Worm (Caenorhabditis elegans) whole organism, L4 larva: ENCODE measurements around the gene T06C12.11.

Source experiments
- F10B5.3 ChIP-seq: sonication (generic microtip); optimal IDR thresholded peaks from 2 replicates; lab custom pipeline; 2016; ENCODE audit warnings: mild to moderate bottlenecking, missing genetic modification characterization, missing compliant biosample characterization
- F26F4.8 ChIP-seq: fragments of 200-800 bp; sonication (Bioruptor generic); conservative IDR thresholded peaks from 2 replicates; pipeline ENCODE4 v1.3.6; 2022; ENCODE audit warnings: missing genetic modification characterization, missing compliant biosample characterization
- F37D6.2 ChIP-seq: sonication (generic microtip); optimal IDR thresholded peaks from 2 replicates; lab custom pipeline; 2016; ENCODE audit warnings: mild to moderate bottlenecking, missing genetic modification characterization, missing compliant biosample characterization
- F44E2.7 ChIP-seq: fragments of 200-800 bp; sonication (Bioruptor generic); IDR thresholded peaks from 2 replicates; pipeline ENCODE4 v2.1.2; 2022; ENCODE audit warnings: missing genetic modification characterization, missing compliant biosample characterization
- F49E8.2 ChIP-seq: sonication (generic microtip); optimal IDR thresholded peaks from 2 replicates; lab custom pipeline; 2016; ENCODE audit warnings: missing compliant biosample characterization, mild to moderate bottlenecking, missing genetic modification characterization, borderline replicate concordance
- T20F7.1 ChIP-seq: fragments of 200-800 bp; sonication (Bioruptor generic); optimal IDR thresholded peaks from 2 replicates; lab custom pipeline; 2018; ENCODE audit warnings: mild to moderate bottlenecking, missing genetic modification characterization, missing compliant biosample characterization
- Y105C5A.15 ChIP-seq: fragments of 200-800 bp; sonication (Bioruptor generic); IDR thresholded peaks from 2 replicates; pipeline ENCODE4 v1.3.6; 2022; ENCODE audit warnings: missing genetic modification characterization, missing compliant biosample characterization
- Y48G9A.11 ChIP-seq: fragments of 200-800 bp; sonication (Bioruptor generic); IDR thresholded peaks from 2 replicates; pipeline ENCODE4 v1.3.6; 2022; ENCODE audit warnings: missing genetic modification reagents, missing genetic modification characterization, missing compliant biosample characterization
- Y75B8A.6 ChIP-seq: fragments of 200-800 bp; sonication (Bioruptor generic); IDR thresholded peaks from 2 replicates; pipeline ENCODE4 v1.3.6; 2022; ENCODE audit warnings: missing genetic modification reagents, missing genetic modification characterization, missing compliant biosample characterization
- aha-1 ChIP-seq: fragments of 150-350 bp; peaks from one replicate; lab custom pipeline; 2014; ENCODE audit warnings: missing biosample characterization, missing genetic modification characterization
- ama-1 ChIP-seq: fragments of 150-350 bp; optimal IDR thresholded peaks from 2 replicates; lab custom pipeline; 2014; ENCODE audit warnings: inconsistent platforms, mixed read lengths
- attf-4 ChIP-seq: sonication (generic microtip); optimal IDR thresholded peaks from 3 replicates; lab custom pipeline; 2017; ENCODE audit warnings: missing biosample characterization, missing genetic modification characterization
- ceh-20 ChIP-seq: fragments of 200-800 bp; sonication (Bioruptor generic); IDR thresholded peaks from 2 replicates; pipeline ENCODE4 v1.3.6; 2022; ENCODE audit warnings: missing genetic modification reagents, missing genetic modification characterization, missing compliant biosample characterization
- ceh-32 ChIP-seq: sonication (generic microtip); optimal IDR thresholded peaks from 2 replicates; lab custom pipeline; 2016; ENCODE audit warnings: mild to moderate bottlenecking, missing genetic modification characterization, missing compliant biosample characterization; ENCODE audit not compliant: poor library complexity
- cey-2 ChIP-seq: sonication (generic microtip); optimal IDR thresholded peaks from 3 replicates; lab custom pipeline; 2017; ENCODE audit warnings: missing genetic modification characterization, mild to moderate bottlenecking, missing compliant biosample characterization, antibody characterized with exemption, borderline replicate concordance; ENCODE audit not compliant: insufficient read depth
- daf-16 ChIP-seq, 3 experiments: sonication (generic microtip); optimal IDR thresholded peaks; 2 replicates each; lab custom pipeline; 2016 to 2017; ENCODE audit warnings: missing genetic modification characterization in 3 of 3, missing genetic modification reagents in 3 of 3, mild to moderate bottlenecking in 2 of 3, missing compliant biosample characterization in 2 of 3, missing biosample characterization in 1 of 3, moderate library complexity in 1 of 3
- dmd-9 ChIP-seq: fragments of 200-800 bp; sonication (Bioruptor generic); IDR thresholded peaks from 2 replicates; pipeline ENCODE4 v1.3.6; 2022; ENCODE audit warnings: missing genetic modification reagents, missing genetic modification characterization, missing compliant biosample characterization
- duxl-1 ChIP-seq: sonication (generic microtip); optimal IDR thresholded peaks from 2 replicates; lab custom pipeline; 2016; ENCODE audit warnings: mild to moderate bottlenecking, missing genetic modification characterization, moderate library complexity, missing compliant biosample characterization; ENCODE audit not compliant: poor library complexity
- dve-1 ChIP-seq: sonication (generic microtip); optimal IDR thresholded peaks from 2 replicates; lab custom pipeline; 2017; ENCODE audit warnings: antibody characterized with exemption, mild to moderate bottlenecking, missing genetic modification characterization, missing compliant biosample characterization; ENCODE audit not compliant: insufficient read depth
- fos-1 ChIP-seq: fragments of 150-350 bp; optimal IDR thresholded peaks from 2 replicates; lab custom pipeline; 2014; ENCODE audit warnings: missing biosample characterization, missing genetic modification characterization
- hif-1 ChIP-seq, 2 experiments: sonication (generic microtip); optimal IDR thresholded peaks; 2 replicates each; lab custom pipeline; 2016 to 2017; ENCODE audit warnings: missing compliant biosample characterization in 2 of 2, missing genetic modification characterization in 2 of 2, missing genetic modification reagents in 2 of 2, missing genotype in 2 of 2, mild to moderate bottlenecking in 1 of 2
- jun-1 ChIP-seq: fragments of 150-350 bp; optimal IDR thresholded peaks from 2 replicates; lab custom pipeline; 2014; ENCODE audit warnings: missing biosample characterization, missing genetic modification reagents, missing genetic modification characterization
- lin-38 ChIP-seq: fragments of 200-800 bp; sonication (Bioruptor generic); IDR thresholded peaks from 2 replicates; pipeline ENCODE4 v1.3.6; 2022; ENCODE audit warnings: missing genetic modification reagents, missing genetic modification characterization, missing compliant biosample characterization
- lin-39 ChIP-seq: fragments of 150-350 bp; optimal IDR thresholded peaks from 2 replicates; lab custom pipeline; 2014; ENCODE audit warnings: missing biosample characterization, missing genetic modification reagents, missing genetic modification characterization
- lir-3 ChIP-seq: sonication (generic microtip); optimal IDR thresholded peaks from 2 replicates; lab custom pipeline; 2016; ENCODE audit warnings: mild to moderate bottlenecking, missing genetic modification characterization, missing compliant biosample characterization
- lsy-2 ChIP-seq, 2 experiments: fragments of 150-350 bp in 1 of 2; sonication (generic microtip) in 1 of 2; optimal IDR thresholded peaks; 2 replicates each; lab custom pipeline; 2014 to 2017; ENCODE audit warnings: missing biosample characterization in 2 of 2, missing genetic modification characterization in 2 of 2
- mxl-2 ChIP-seq: fragments of 200-800 bp; sonication (Bioruptor generic); conservative IDR thresholded peaks from 2 replicates; pipeline ENCODE4 v1.3.6; 2022; ENCODE audit warnings: missing genetic modification reagents, missing genetic modification characterization, missing compliant biosample characterization
- mxl-3 ChIP-seq: fragments of 200-800 bp; sonication (Bioruptor generic); optimal IDR thresholded peaks from 2 replicates; lab custom pipeline; 2018; ENCODE audit warnings: mild to moderate bottlenecking, missing genetic modification characterization, missing compliant biosample characterization
- nhr-102 ChIP-seq: sonication (generic microtip); optimal IDR thresholded peaks from 2 replicates; lab custom pipeline; 2016; ENCODE audit warnings: mild to moderate bottlenecking, missing genetic modification characterization, moderate library complexity, missing compliant biosample characterization
- nhr-25 ChIP-seq: sonication (generic microtip); optimal IDR thresholded peaks from 2 replicates; lab custom pipeline; 2017; ENCODE audit warnings: missing genetic modification characterization, mild to moderate bottlenecking, missing compliant biosample characterization, antibody characterized with exemption, moderate library complexity, borderline replicate concordance; ENCODE audit not compliant: insufficient read depth
- nhr-41 ChIP-seq: fragments of 200-800 bp; sonication (Bioruptor generic); IDR thresholded peaks from 2 replicates; pipeline ENCODE4 v1.3.6; 2022; ENCODE audit warnings: missing genetic modification reagents, missing genetic modification characterization, missing compliant biosample characterization
- nhr-42 ChIP-seq: fragments of 200-800 bp; sonication (Bioruptor generic); IDR thresholded peaks from 2 replicates; pipeline ENCODE4 v1.3.6; 2022; ENCODE audit warnings: missing genetic modification characterization, missing compliant biosample characterization
- nhr-48 ChIP-seq: sonication (generic microtip); optimal IDR thresholded peaks from 2 replicates; lab custom pipeline; 2016; ENCODE audit warnings: mild to moderate bottlenecking, missing genetic modification characterization, missing compliant biosample characterization
- nhr-6 ChIP-seq: fragments of 150-350 bp; optimal IDR thresholded peaks from 2 replicates; lab custom pipeline; 2014; ENCODE audit warnings: missing biosample characterization, missing genetic modification characterization
- pha-4 ChIP-seq, 2 experiments: fragments of 150-350 bp in 1 of 2; fragments of 200-800 bp in 1 of 2; sonication (Bioruptor generic) in 1 of 2; IDR thresholded peaks in 1 of 2; optimal IDR thresholded peaks in 1 of 2; 2 replicates each; pipeline versions ENCODE4 v1.3.6 to Lab custom; 2014 to 2022; ENCODE audit warnings: missing genetic modification characterization in 2 of 2, missing genetic modification reagents in 2 of 2, missing biosample characterization in 1 of 2, missing compliant biosample characterization in 1 of 2
- php-3 ChIP-seq: fragments of 200-800 bp; sonication (Bioruptor generic); IDR thresholded peaks from 2 replicates; pipeline ENCODE4 v1.3.6; 2022; ENCODE audit warnings: missing genetic modification reagents, missing genetic modification characterization, missing compliant biosample characterization
- pqm-1 ChIP-seq: sonication (generic microtip); optimal IDR thresholded peaks from 2 replicates; lab custom pipeline; 2017; ENCODE audit warnings: missing biosample characterization, missing genetic modification characterization
- rbr-2 ChIP-seq: sonication (generic microtip); optimal IDR thresholded peaks from 2 replicates; lab custom pipeline; 2016; ENCODE audit warnings: missing genotype, missing genetic modification characterization, missing compliant biosample characterization
- sdz-12 ChIP-seq: fragments of 200-800 bp; sonication (Bioruptor generic); optimal IDR thresholded peaks from 2 replicates; lab custom pipeline; 2018; ENCODE audit warnings: mild to moderate bottlenecking, missing genetic modification characterization, missing compliant biosample characterization
- set-16 ChIP-seq: fragments of 200-800 bp; sonication (Bioruptor generic); IDR thresholded peaks from 2 replicates; pipeline ENCODE4 v1.3.6; 2022; ENCODE audit warnings: missing genetic modification reagents, missing genetic modification characterization, missing compliant biosample characterization
- tra-1 ChIP-seq: fragments of 200-800 bp; sonication (Bioruptor generic); IDR thresholded peaks from 2 replicates; pipeline ENCODE4 v1.3.6; 2022; ENCODE audit warnings: missing genetic modification reagents, missing genetic modification characterization, missing compliant biosample characterization
- unc-39 ChIP-seq: sonication (generic microtip); optimal IDR thresholded peaks from 2 replicates; lab custom pipeline; 2017; ENCODE audit warnings: missing biosample characterization, missing genetic modification characterization
- unc-62 ChIP-seq, 3 experiments: fragments of 150-350 bp in 1 of 3; sonication (generic microtip); optimal IDR thresholded peaks in 2 of 3; peaks in 1 of 3; 1 replicate in 1 of 3; 2 replicates in 2 of 3; lab custom pipeline; 2014 to 2017; ENCODE audit warnings: missing biosample characterization in 3 of 3, missing genetic modification characterization in 3 of 3, missing genetic modification reagents in 3 of 3, missing genotype in 1 of 3
- vab-7 ChIP-seq: fragments of 200-800 bp; sonication (Bioruptor generic); IDR thresholded peaks from 2 replicates; pipeline ENCODE4 v1.3.6; 2022; ENCODE audit warnings: missing genetic modification reagents, missing genetic modification characterization, missing compliant biosample characterization
- zag-1 ChIP-seq: fragments of 150-350 bp; optimal IDR thresholded peaks from 2 replicates; lab custom pipeline; 2014; ENCODE audit warnings: missing biosample characterization, missing genetic modification characterization
- zfp-2 ChIP-seq: sonication (generic microtip); optimal IDR thresholded peaks from 2 replicates; lab custom pipeline; 2016; ENCODE audit warnings: mild to moderate bottlenecking, missing genetic modification characterization, missing compliant biosample characterization
- zfp-3 ChIP-seq: fragments of 200-800 bp; sonication (Bioruptor generic); conservative IDR thresholded peaks from 2 replicates; pipeline ENCODE4 v1.3.6; 2022; ENCODE audit warnings: missing genetic modification reagents, missing genetic modification characterization, missing compliant biosample characterization
- ztf-11 ChIP-seq: fragments of 150-350 bp; optimal IDR thresholded peaks from 2 replicates; lab custom pipeline; 2014; ENCODE audit warnings: missing biosample characterization, missing genetic modification characterization
- ztf-7 ChIP-seq: fragments of 150-350 bp; optimal IDR thresholded peaks from 2 replicates; lab custom pipeline; 2014; ENCODE audit warnings: missing biosample characterization, missing genetic modification characterization

The T06C12.11 gene

ce11 chrV:15873762-15874161 lies 19.0 kb upstream of the T06C12.11 start (continued):
- TF ChIP-seq T20F7.1 = peak; percentile 77
- peak; percentile 86 for TF ChIP-seq mxl-2 (GFP tag; lab: Robert Waterston, UW)
- no peak for TF ChIP-seq dve-1 (tag; lab: Kevin White, UChicago)
- no peak for TF ChIP-seq attf-4 (tag; lab: Kevin White, UChicago)
- TF ChIP-seq F26F4.8 = peak; percentile 98
- no peak for TF ChIP-seq zag-1
- TF ChIP-seq F44E2.7 (GFP tag; lab: Robert Waterston, UW) = peak; percentile 99
- TF ChIP-seq duxl-1 (tag; lab: Kevin White, UChicago) = peak; percentile 90
- TF ChIP-seq unc-39 (tag; lab: Kevin White, UChicago) = no peak
- TF ChIP-seq fos-1 (tag; lab: Kevin White, UChicago) = no peak
- no peak for TF ChIP-seq nhr-102
- peak; percentile 86 for TF ChIP-seq nhr-48 (tag; lab: Kevin White, UChicago)
- peak; percentile 71 for TF ChIP-seq zfp-2
- TF ChIP-seq lin-39 (tag; lab: Kevin White, UChicago) = no peak
- TF ChIP-seq Y48G9A.11 = peak; percentile 91
- no peak for TF ChIP-seq cey-2 (tag; lab: Kevin White, UChicago)
- peak; percentile 78 for TF ChIP-seq jun-1 (tag; lab: Kevin White, UChicago)
- TF ChIP-seq hif-1 (tag; optimal IDR thresholded peaks at IDR 0.05; lab: Kevin White, UChicago) = peak; percentile 64 to 80
- TF ChIP-seq aha-1 (tag; lab: Kevin White, UChicago) = peak; percentile 64
- TF ChIP-seq nhr-25 (tag; lab: Kevin White, UChicago) = no peak
- peak; percentile 14 for TF ChIP-seq nhr-6 (tag; lab: Kevin White, UChicago)
- TF ChIP-seq zfp-3 (GFP tag; lab: Robert Waterston, UW) = peak; percentile 77
- peak; percentile 97 for TF ChIP-seq pha-4 (GFP tag; IDR thresholded peaks at IDR 0.05; lab: Robert Waterston, UW)
- TF ChIP-seq pha-4 (tag; optimal IDR thresholded peaks at IDR 0.05; lab: Kevin White, UChicago) = no peak
- peak in 1 of 2 experiments; percentile 42 for TF ChIP-seq lsy-2 (tag; optimal IDR thresholded peaks at IDR 0.05; lab: Kevin White, UChicago)
- peak; percentile 95 for TF ChIP-seq nhr-41 (GFP tag; lab: Robert Waterston, UW)
- no peak for TF ChIP-seq unc-62 (GFP tag; optimal IDR thresholded peaks at IDR 0.05 in 1 of 2; lab: Kevin White, UChicago)
- TF ChIP-seq unc-62 (tag; optimal IDR thresholded peaks at IDR 0.05; lab: Kevin White, UChicago) = peak; percentile 54
- no peak for TF ChIP-seq ama-1 (lab: Kevin White, UChicago)
- no peak for TF ChIP-seq pqm-1
- TF ChIP-seq ztf-11 (tag; lab: Kevin White, UChicago) = no peak
- TF ChIP-seq tra-1 (GFP tag; lab: Robert Waterston, UW) = peak; percentile 96
- TF ChIP-seq set-16 (GFP tag; lab: Robert Waterston, UW) = no peak; the same call in 1 of the 2 replicates
- peak; percentile 69 for TF ChIP-seq ceh-20 (GFP tag; lab: Robert Waterston, UW)
- peak; percentile 89 for TF ChIP-seq F49E8.2 (tag; lab: Kevin White, UChicago)
- peak; percentile 59 for TF ChIP-seq F37D6.2
- peak; percentile 95 for TF ChIP-seq nhr-42
- TF ChIP-seq mxl-3 (GFP tag; lab: Kevin White, UChicago) = peak; percentile 89
- TF ChIP-seq rbr-2 = peak; percentile 87
- TF ChIP-seq ztf-7 (tag; lab: Kevin White, UChicago) = peak; percentile 80
- TF ChIP-seq F10B5.3 (tag; lab: Kevin White, UChicago) = peak; percentile 79
- TF ChIP-seq dmd-9 (GFP tag; lab: Robert Waterston, UW) = peak; percentile 85
- TF ChIP-seq lin-38 = peak; percentile 90
- peak; percentile 72 for TF ChIP-seq ceh-32 (tag; lab: Kevin White, UChicago)
- peak; percentile 99 for TF ChIP-seq vab-7 (GFP tag; lab: Robert Waterston, UW)
- peak; percentile 97 for TF ChIP-seq sdz-12
- TF ChIP-seq Y75B8A.6 (GFP tag; lab: Robert Waterston, UW) = peak; percentile 97
- peak; percentile 75 to 97 for TF ChIP-seq daf-16 (GFP tag; optimal IDR thresholded peaks at IDR 0.05; lab: Kevin White, UChicago)
- peak; percentile 79 for TF ChIP-seq daf-16 (tag; optimal IDR thresholded peaks at IDR 0.05; lab: Kevin White, UChicago)
- TF ChIP-seq php-3 = peak; percentile 91
- peak; percentile 89 for TF ChIP-seq lir-3 (tag; lab: Kevin White, UChicago)
- peak; percentile 97 for TF ChIP-seq Y105C5A.15 (GFP tag; lab: Robert Waterston, UW)
